Worm (Caenorhabditis elegans) whole organism, early embryonic: Measurements from ENCODE around the gene mpz-1.

Source experiments
- F13C5.2 ChIP-seq: sonication (generic microtip); optimal IDR thresholded peaks from 2 replicates; lab custom pipeline; 2017; ENCODE audit warnings: mild to moderate bottlenecking, missing genetic modification characterization, inconsistent platforms, missing compliant biosample characterization
- aly-1 ChIP-seq: sonication (generic microtip); optimal IDR thresholded peaks from 2 replicates; lab custom pipeline; 2016; ENCODE audit warnings: missing genetic modification characterization, missing compliant biosample characterization
- ama-1 ChIP-seq: fragments of 150-350 bp; optimal IDR thresholded peaks from 2 replicates; lab custom pipeline; 2014
- ceh-13 ChIP-seq: fragments of 200-800 bp; sonication (Bioruptor generic); optimal IDR thresholded peaks from 2 replicates; lab custom pipeline; 2018; ENCODE audit warnings: mild to moderate bottlenecking, missing genetic modification characterization, missing compliant biosample characterization
- ceh-36 ChIP-seq: sonication (generic microtip); optimal IDR thresholded peaks from 2 replicates; lab custom pipeline; 2016; ENCODE audit warnings: missing genetic modification characterization, inconsistent platforms, missing compliant biosample characterization
- flt-1 ChIP-seq: fragments of 200-800 bp; sonication (Bioruptor generic); IDR thresholded peaks from 2 replicates; pipeline ENCODE4 v1.3.6; 2022; ENCODE audit warnings: missing genetic modification characterization, missing compliant biosample characterization
- hmbx-1 ChIP-seq: sonication (generic microtip); optimal IDR thresholded peaks from 2 replicates; lab custom pipeline; 2016; ENCODE audit warnings: mild to moderate bottlenecking, missing genetic modification characterization, missing compliant biosample characterization
- hnd-1 ChIP-seq: sonication (generic microtip); optimal IDR thresholded peaks from 2 replicates; lab custom pipeline; 2016; ENCODE audit warnings: missing genetic modification characterization, missing compliant biosample characterization
- sea-1 ChIP-seq: fragments of 200-800 bp; sonication (Bioruptor generic); conservative IDR thresholded peaks from 2 replicates; pipeline ENCODE4 v1.3.6; 2022; ENCODE audit warnings: missing genetic modification characterization, missing compliant biosample characterization
- tbx-11 ChIP-seq: fragments of 200-800 bp; sonication (Bioruptor generic); IDR thresholded peaks from 2 replicates; pipeline ENCODE4 v1.3.6; 2022; ENCODE audit warnings: missing genetic modification characterization, missing compliant biosample characterization
- tbx-37 ChIP-seq: fragments of 200-800 bp; sonication (Bioruptor generic); conservative IDR thresholded peaks from 2 replicates; pipeline ENCODE4 v1.3.6; 2022; ENCODE audit warnings: missing genetic modification reagents, missing genetic modification characterization, missing compliant biosample characterization
- tra-4 ChIP-seq: sonication (generic microtip); optimal IDR thresholded peaks from 2 replicates; lab custom pipeline; 2017; ENCODE audit warnings: missing genetic modification characterization, missing compliant biosample characterization

ce11 chrII:10730702-10731101, 47.2 kb downstream of the mpz-1 start:
- TF ChIP-seq tra-4 (tag; lab: Kevin White, UChicago): no peak
- no peak for TF ChIP-seq aly-1 (tag; lab: Kevin White, UChicago)
- TF ChIP-seq F13C5.2 (tag; lab: Kevin White, UChicago): no peak
- no peak for TF ChIP-seq flt-1 (GFP tag; lab: Robert Waterston, UW)
- no peak for TF ChIP-seq hmbx-1 (tag; lab: Kevin White, UChicago)
- no peak for TF ChIP-seq ama-1 (lab: Kevin White, UChicago)
- no peak for TF ChIP-seq tbx-11
- no peak for TF ChIP-seq sea-1 (GFP tag; lab: Robert Waterston, UW)
- no peak for TF ChIP-seq tbx-37 (GFP tag; lab: Robert Waterston, UW)
- no peak for TF ChIP-seq ceh-36 (tag; lab: Kevin White, UChicago)
- TF ChIP-seq hnd-1 (tag; lab: Kevin White, UChicago): no peak
- TF ChIP-seq ceh-13 (GFP tag; lab: Kevin White, UChicago): no peak
